Worm (Caenorhabditis elegans) whole organism, early embryonic: ENCODE results near the gene Y53C12A.10.

Source experiments
- aly-1 ChIP-seq: sonication (generic microtip); optimal IDR thresholded peaks from 2 replicates; lab custom pipeline; 2016; ENCODE audit warnings: missing genetic modification characterization, missing compliant biosample characterization
- ama-1 ChIP-seq: fragments of 150-350 bp; optimal IDR thresholded peaks from 2 replicates; lab custom pipeline; 2014
- ceh-13 ChIP-seq: fragments of 200-800 bp; sonication (Bioruptor generic); optimal IDR thresholded peaks from 2 replicates; lab custom pipeline; 2018; ENCODE audit warnings: mild to moderate bottlenecking, missing genetic modification characterization, missing compliant biosample characterization
- ceh-36 ChIP-seq: sonication (generic microtip); optimal IDR thresholded peaks from 2 replicates; lab custom pipeline; 2016; ENCODE audit warnings: missing genetic modification characterization, inconsistent platforms, missing compliant biosample characterization
- hmbx-1 ChIP-seq: sonication (generic microtip); optimal IDR thresholded peaks from 2 replicates; lab custom pipeline; 2016; ENCODE audit warnings: mild to moderate bottlenecking, missing genetic modification characterization, missing compliant biosample characterization
- tbx-11 ChIP-seq: fragments of 200-800 bp; sonication (Bioruptor generic); IDR thresholded peaks from 2 replicates; pipeline ENCODE4 v1.3.6; 2022; ENCODE audit warnings: missing genetic modification characterization, missing compliant biosample characterization

ce11 chrII:9729196-9729595 is 24.6 kb upstream of the Y53C12A.10 start:
- no peak for TF ChIP-seq ama-1 (lab: Kevin White, UChicago)
- no peak for TF ChIP-seq ceh-13 (GFP tag; lab: Kevin White, UChicago)
- no peak for TF ChIP-seq aly-1 (tag; lab: Kevin White, UChicago)
- TF ChIP-seq tbx-11 = no peak
- no peak for TF ChIP-seq hmbx-1 (tag; lab: Kevin White, UChicago)
- TF ChIP-seq ceh-36 (tag; lab: Kevin White, UChicago) = no peak
